Worm (Caenorhabditis elegans) whole organism, young adult: Measurements from ENCODE around the gene Y97E10AL.1.

Experiments
- B0035.1 ChIP-seq: sonication (generic microtip); optimal IDR thresholded peaks from 2 replicates; lab custom pipeline; 2016; ENCODE audit warnings: missing genetic modification characterization, mild to moderate bottlenecking, missing compliant biosample characterization, missing genotype, missing genetic modification reagents
- B0261.1 ChIP-seq: sonication (generic microtip); optimal IDR thresholded peaks from 2 replicates; lab custom pipeline; 2016; ENCODE audit warnings: mild to moderate bottlenecking, missing genetic modification characterization, moderate library complexity, missing compliant biosample characterization
- B0336.3 ChIP-seq: fragments of 200-800 bp; sonication (Bioruptor generic); IDR thresholded peaks from 2 replicates; pipeline ENCODE4 v1.3.6; 2022; ENCODE audit warnings: missing genetic modification characterization, missing compliant biosample characterization
- F23B12.7 ChIP-seq: sonication (generic microtip); optimal IDR thresholded peaks from 2 replicates; lab custom pipeline; 2017; ENCODE audit warnings: missing genetic modification characterization, mild to moderate bottlenecking, missing compliant biosample characterization, antibody characterized with exemption, moderate library complexity; ENCODE audit not compliant: insufficient read depth
- F52B5.7 ChIP-seq: sonication (generic microtip); optimal IDR thresholded peaks from 2 replicates; lab custom pipeline; 2016; ENCODE audit warnings: mild to moderate bottlenecking, missing genetic modification characterization, missing compliant biosample characterization
- Y67H2A.10 ChIP-seq: fragments of 200-800 bp; sonication (Bioruptor generic); conservative IDR thresholded peaks from 2 replicates; pipeline ENCODE4 v1.3.6; 2022; ENCODE audit warnings: missing genetic modification reagents, missing genetic modification characterization, missing compliant biosample characterization
- athp-1 ChIP-seq: sonication (generic microtip); optimal IDR thresholded peaks from 2 replicates; lab custom pipeline; 2017; ENCODE audit warnings: mild to moderate bottlenecking, missing genetic modification characterization, missing compliant biosample characterization
- attf-5 ChIP-seq: fragments of 200-800 bp; sonication (Bioruptor generic); optimal IDR thresholded peaks from 2 replicates; lab custom pipeline; 2018; ENCODE audit warnings: mild to moderate bottlenecking, missing genetic modification characterization, missing compliant biosample characterization
- ceh-27 ChIP-seq: fragments of 200-800 bp; sonication (Bioruptor generic); optimal IDR thresholded peaks from 2 replicates; lab custom pipeline; 2018; ENCODE audit warnings: mild to moderate bottlenecking, missing genetic modification characterization, moderate library complexity, missing compliant biosample characterization
- ceh-40 ChIP-seq: fragments of 200-800 bp; sonication (Bioruptor generic); IDR thresholded peaks from 2 replicates; pipeline ENCODE4 v1.3.6; 2022; ENCODE audit warnings: missing genetic modification characterization, missing compliant biosample characterization
- chd-7 ChIP-seq: sonication (generic microtip); optimal IDR thresholded peaks from 2 replicates; lab custom pipeline; 2016; ENCODE audit warnings: mild to moderate bottlenecking, missing genetic modification characterization, moderate library complexity, missing compliant biosample characterization
- dpff-1 ChIP-seq: sonication (generic microtip); optimal IDR thresholded peaks from 2 replicates; lab custom pipeline; 2017; ENCODE audit warnings: mild to moderate bottlenecking, missing genetic modification characterization, missing compliant biosample characterization
- dpl-1 ChIP-seq: fragments of 150-350 bp; optimal IDR thresholded peaks from 2 replicates; lab custom pipeline; 2014; ENCODE audit warnings: missing biosample characterization, missing genetic modification reagents, missing genetic modification characterization
- ekl-4 ChIP-seq: fragments of 200-800 bp; sonication (Bioruptor generic); IDR thresholded peaks from 2 replicates; pipeline ENCODE4 v1.3.6; 2022; ENCODE audit warnings: missing genetic modification reagents, missing genetic modification characterization, missing compliant biosample characterization
- hlh-26 ChIP-seq: fragments of 200-800 bp; sonication (Bioruptor generic); conservative IDR thresholded peaks from 2 replicates; pipeline ENCODE4 v1.3.6; 2022; ENCODE audit warnings: missing genetic modification reagents, missing genetic modification characterization, missing compliant biosample characterization
- hmg-20 ChIP-seq: fragments of 200-800 bp; sonication (Bioruptor generic); IDR thresholded peaks from 2 replicates; pipeline ENCODE4 v1.3.6; 2022; ENCODE audit warnings: missing genetic modification reagents, missing genetic modification characterization, missing compliant biosample characterization
- hrde-1 ChIP-seq: sonication (generic microtip); optimal IDR thresholded peaks from 2 replicates; lab custom pipeline; 2016; ENCODE audit warnings: missing genetic modification characterization, mild to moderate bottlenecking, missing compliant biosample characterization, moderate library complexity, missing genotype, missing genetic modification reagents, borderline replicate concordance
- let-607 ChIP-seq, 2 experiments: fragments of 200-800 bp in 1 of 2; sonication (Bioruptor generic) in 1 of 2; sonication (generic microtip) in 1 of 2; optimal IDR thresholded peaks; 2 replicates each; lab custom pipeline; 2016 to 2018; ENCODE audit warnings: mild to moderate bottlenecking in 2 of 2, missing compliant biosample characterization in 2 of 2, missing genetic modification characterization in 2 of 2, moderate library complexity in 2 of 2, missing genotype in 1 of 2
- lin-54 ChIP-seq: fragments of 200-800 bp; sonication (Bioruptor generic); optimal IDR thresholded peaks from 2 replicates; lab custom pipeline; 2018; ENCODE audit warnings: mild to moderate bottlenecking, missing genetic modification characterization, missing compliant biosample characterization
- lir-1 ChIP-seq: fragments of 200-800 bp; sonication (Bioruptor generic); conservative IDR thresholded peaks from 2 replicates; pipeline ENCODE4 v1.3.6; 2022; ENCODE audit warnings: missing genetic modification reagents, missing genetic modification characterization, missing compliant biosample characterization
- lsl-1 ChIP-seq: fragments of 200-800 bp; sonication (Bioruptor generic); optimal IDR thresholded peaks from 2 replicates; lab custom pipeline; 2018; ENCODE audit warnings: mild to moderate bottlenecking, missing genetic modification characterization, moderate library complexity, missing compliant biosample characterization
- madf-10 ChIP-seq: sonication (generic microtip); optimal IDR thresholded peaks from 2 replicates; lab custom pipeline; 2016; ENCODE audit warnings: mild to moderate bottlenecking, missing genetic modification characterization, missing compliant biosample characterization
- mel-28 ChIP-seq: sonication (generic microtip); optimal IDR thresholded peaks from 2 replicates; lab custom pipeline; 2016; ENCODE audit warnings: borderline replicate concordance, mild to moderate bottlenecking, missing genetic modification characterization, missing compliant biosample characterization
- mes-4 ChIP-seq: sonication (generic microtip); optimal IDR thresholded peaks from 2 replicates; lab custom pipeline; 2016; ENCODE audit warnings: missing genotype, missing genetic modification characterization, missing compliant biosample characterization
- nfya-2 ChIP-seq: fragments of 200-800 bp; sonication (Bioruptor generic); IDR thresholded peaks from 2 replicates; pipeline ENCODE4 v1.3.6; 2022; ENCODE audit warnings: missing genetic modification reagents, missing genetic modification characterization, missing compliant biosample characterization
- nfyb-1 ChIP-seq: fragments of 200-800 bp; sonication (Bioruptor generic); IDR thresholded peaks from 2 replicates; pipeline ENCODE4 v1.3.6; 2022; ENCODE audit warnings: missing genetic modification reagents, missing genetic modification characterization, missing compliant biosample characterization
- nhr-179 ChIP-seq: sonication (generic microtip); optimal IDR thresholded peaks from 2 replicates; lab custom pipeline; 2016; ENCODE audit warnings: mild to moderate bottlenecking, missing genetic modification characterization, missing compliant biosample characterization
- rec-8 ChIP-seq, 2 experiments: sonication (generic microtip); optimal IDR thresholded peaks; 2 replicates each; lab custom pipeline; 2016; ENCODE audit warnings: mild to moderate bottlenecking in 2 of 2, missing genetic modification characterization in 2 of 2, missing genetic modification reagents in 2 of 2, missing genotype in 2 of 2, missing biosample characterization in 1 of 2, missing compliant biosample characterization in 1 of 2, moderate library complexity in 1 of 2
- somi-1 ChIP-seq: fragments of 200-800 bp; sonication (Bioruptor generic); optimal IDR thresholded peaks from 2 replicates; lab custom pipeline; 2018; ENCODE audit warnings: mild to moderate bottlenecking, missing genetic modification characterization, missing compliant biosample characterization
- tlf-1 ChIP-seq: fragments of 200-800 bp; sonication (Bioruptor generic); optimal IDR thresholded peaks from 2 replicates; lab custom pipeline; 2018; ENCODE audit warnings: mild to moderate bottlenecking, missing genetic modification characterization, missing compliant biosample characterization
- unc-130 ChIP-seq: sonication (generic microtip); optimal IDR thresholded peaks from 2 replicates; lab custom pipeline; 2016; ENCODE audit warnings: missing genetic modification reagents, missing genetic modification characterization, missing compliant biosample characterization
- xnd-1 ChIP-seq: sonication (generic microtip); optimal IDR thresholded peaks from 2 replicates; lab custom pipeline; 2016; ENCODE audit warnings: missing genotype, missing genetic modification reagents, missing genetic modification characterization, missing compliant biosample characterization
- zim-3 ChIP-seq: sonication (generic microtip); optimal IDR thresholded peaks from 2 replicates; lab custom pipeline; 2017; ENCODE audit warnings: mild to moderate bottlenecking, missing genetic modification characterization, moderate library complexity, missing compliant biosample characterization
- ztf-25 ChIP-seq: fragments of 200-800 bp; sonication (Bioruptor generic); IDR thresholded peaks from 2 replicates; pipeline ENCODE4 v1.3.6; 2022; ENCODE audit warnings: missing genetic modification reagents, missing genetic modification characterization, missing compliant biosample characterization
- ztf-3 ChIP-seq: fragments of 200-800 bp; sonication (Bioruptor generic); optimal IDR thresholded peaks from 2 replicates; lab custom pipeline; 2018; ENCODE audit warnings: mild to moderate bottlenecking, missing genetic modification characterization, missing compliant biosample characterization

The Y97E10AL.1 gene

ce11 chrV:7985860-7986259 is at the start of gene Y97E10AL.1:
Y97E10AL.1 (plus strand) TSS chrV:7986160.
- TF ChIP-seq B0261.1 = no peak
- TF ChIP-seq Y67H2A.10 = no peak
- TF ChIP-seq somi-1 (GFP tag; lab: Kevin White, UChicago) = no peak
- no peak for TF ChIP-seq ztf-3 (GFP tag; lab: Kevin White, UChicago)
- no peak for TF ChIP-seq mes-4
- no peak for TF ChIP-seq lir-1
- no peak for TF ChIP-seq chd-7 (tag; lab: Kevin White, UChicago)
- no peak for TF ChIP-seq lin-54 (GFP tag; lab: Kevin White, UChicago)
- TF ChIP-seq ekl-4 (GFP tag; lab: Robert Waterston, UW) = no peak
- TF ChIP-seq ceh-27 (GFP tag; lab: Kevin White, UChicago) = no peak
- no peak for TF ChIP-seq dpl-1 (GFP tag; lab: Kevin White, UChicago)
- TF ChIP-seq mel-28 (tag; lab: Kevin White, UChicago) = no peak
- no peak for TF ChIP-seq nhr-179 (tag; lab: Kevin White, UChicago)
- TF ChIP-seq unc-130 (GFP tag; lab: Kevin White, UChicago) = no peak
- TF ChIP-seq B0035.1 (tag; lab: Kevin White, UChicago) = no peak
- TF ChIP-seq B0336.3 (GFP tag; lab: Robert Waterston, UW) = no peak

ce11 chrV:7937152-7937551 is 48.8 kb upstream of the Y97E10AL.1 start, which contains the start of gene srsx-3:
srsx-3 (minus strand) TSS chrV:7937252.
- no peak for TF ChIP-seq attf-5 (GFP tag; lab: Kevin White, UChicago)
- TF ChIP-seq ztf-25 (GFP tag; lab: Robert Waterston, UW) = no peak
- no peak for TF ChIP-seq dpff-1 (tag; lab: Kevin White, UChicago)
- no peak for TF ChIP-seq xnd-1 (tag; lab: Kevin White, UChicago)
- TF ChIP-seq nfya-2 (GFP tag; lab: Robert Waterston, UW) = no peak
- no peak for TF ChIP-seq let-607 (tag; optimal IDR thresholded peaks at IDR 0.05; lab: Kevin White, UChicago)
- TF ChIP-seq lsl-1 = no peak
- TF ChIP-seq hmg-20 (GFP tag; lab: Robert Waterston, UW) = no peak
- TF ChIP-seq rec-8 (tag; optimal IDR thresholded peaks at IDR 0.05; lab: Kevin White, UChicago) = no peak
- TF ChIP-seq F23B12.7 = no peak
- TF ChIP-seq hlh-26 (GFP tag; lab: Robert Waterston, UW) = no peak
- TF ChIP-seq tlf-1 (GFP tag; lab: Kevin White, UChicago) = no peak
- TF ChIP-seq nfyb-1 (GFP tag; lab: Robert Waterston, UW) = no peak

ce11 chrV:7940299-7940698 is 45.7 kb upstream of the Y97E10AL.1 start, which contains the start of gene srt-53:
srt-53 (minus strand) TSS chrV:7940399.
- TF ChIP-seq zim-3 (tag; lab: Kevin White, UChicago) (no peak), hrde-1 (tag; lab: Kevin White, UChicago) (no peak), hlh-26 (GFP tag; lab: Robert Waterston, UW) (no peak), somi-1 (GFP tag; lab: Kevin White, UChicago) (no peak), athp-1 (no peak), hmg-20 (GFP tag; lab: Robert Waterston, UW) (no peak), ceh-40 (GFP tag; lab: Robert Waterston, UW) (no peak), madf-10 (tag; lab: Kevin White, UChicago) (no peak), lsl-1 (no peak), F52B5.7 (tag; lab: Kevin White, UChicago) (no peak)
